Fruit fly (Drosophila melanogaster): ENCODE data around the gene CG13042.

The CG13042 gene

DNA sequence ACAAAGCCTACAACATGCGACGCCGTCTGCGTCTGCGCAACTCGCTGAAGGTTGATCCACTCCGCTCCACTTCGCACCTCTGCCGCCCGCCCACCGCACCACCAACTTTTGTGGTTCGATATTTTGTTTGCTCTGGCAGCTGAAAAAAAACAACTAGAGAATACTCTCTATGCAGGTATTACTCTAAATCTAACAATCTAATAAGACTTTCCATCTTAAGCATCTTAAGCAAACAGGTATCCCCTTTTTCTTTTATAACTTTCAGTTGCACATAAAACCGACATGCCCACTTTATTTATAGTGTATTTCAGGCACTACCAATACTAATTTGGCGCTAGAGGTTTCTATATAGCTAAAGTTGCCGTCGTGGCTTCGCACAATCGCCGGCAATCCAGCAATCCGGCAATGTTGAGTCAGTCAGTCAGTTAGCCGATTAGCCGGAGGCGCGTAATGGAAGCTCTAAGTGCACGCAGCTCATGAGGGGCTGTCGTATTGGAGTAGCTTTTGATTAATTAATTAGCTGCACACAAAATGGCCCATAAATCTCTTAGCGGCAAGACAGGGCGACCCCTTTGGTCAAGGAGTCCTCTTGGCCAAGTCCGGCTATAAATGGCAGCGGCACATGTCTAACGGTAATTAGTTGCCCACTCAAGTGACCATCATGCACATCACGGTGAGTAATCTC lies 20.1 kb upstream of the CG13042 start, which contains the start of gene CG13058 (continued):
- TF ChIP-seq CG4617 (GFP tag; optimal IDR thresholded peaks at IDR 0.05; ENCODE audit: borderline replicate concordance), result no peak
- peak; percentile 59 for TF ChIP-seq ap (GFP tag; IDR thresholded peaks at IDR 0.05)
- TF ChIP-seq croc (GFP tag; conservative IDR thresholded peaks at IDR 0.05), result no peak
- TF ChIP-seq CG8290 (GFP tag; optimal IDR thresholded peaks at IDR 0.05), result no peak
- TF ChIP-seq CG8290 (tag; optimal IDR thresholded peaks at IDR 0.05), result peak in 1 of 2 experiments; percentile 81
- peak; percentile 22 for TF ChIP-seq CG4424 (GFP tag; optimal IDR thresholded peaks at IDR 0.05)
- TF ChIP-seq CG5953 (GFP tag; IDR thresholded peaks at IDR 0.05), result no peak
- 0 out of 2 replicates have a peak, but pooled peaks have one; percentile 22 for TF ChIP-seq CG14667 (GFP tag; IDR thresholded peaks at IDR 0.05)
- TF ChIP-seq CG14965 (GFP tag; optimal IDR thresholded peaks at IDR 0.05; ENCODE audit: borderline replicate concordance), result no peak
- peak; percentile 74 for TF ChIP-seq CG12219 (GFP tag; optimal IDR thresholded peaks at IDR 0.05)
- TF ChIP-seq CG32532 (GFP tag; IDR thresholded peaks at IDR 0.05), result no peak
- no peak for TF ChIP-seq eyg (GFP tag; optimal IDR thresholded peaks at IDR 0.05)
- TF ChIP-seq PHDP (tag; optimal IDR thresholded peaks at IDR 0.05), result peak; percentile 69
- peak; percentile 18; the same call in 1 of the 2 replicates for TF ChIP-seq CG9215 (GFP tag; IDR thresholded peaks at IDR 0.05)
- TF ChIP-seq Neu2 (GFP tag; optimal IDR thresholded peaks at IDR 0.05; ENCODE audit: borderline replicate concordance), result no peak
- no peak for TF ChIP-seq CG2129 (GFP tag; IDR thresholded peaks at IDR 0.05; ENCODE audit: partially characterized antibody)
- peak; percentile 16 for TF ChIP-seq maf-S (GFP tag; optimal IDR thresholded peaks at IDR 0.05)
- TF ChIP-seq D19B (GFP tag; optimal IDR thresholded peaks at IDR 0.05), result no peak
- TF ChIP-seq CG4820 (GFP tag; optimal IDR thresholded peaks at IDR 0.05), result peak; percentile 57
- no peak for TF ChIP-seq CG33213 (GFP tag; optimal IDR thresholded peaks at IDR 0.05)
- no peak for TF ChIP-seq gt (GFP tag; IDR thresholded peaks at IDR 0.05)
- TF ChIP-seq CG12071 (GFP tag; optimal IDR thresholded peaks at IDR 0.05), result peak; percentile 56
- TF ChIP-seq Adf1 (GFP tag; IDR thresholded peaks at IDR 0.05), result peak; percentile 46
- peak; percentile 60 for TF ChIP-seq CG10147 (GFP tag; optimal IDR thresholded peaks at IDR 0.05)
- no peak for TF ChIP-seq peb (GFP tag; IDR thresholded peaks at IDR 0.05)
- no peak for TF ChIP-seq Spps (tag; optimal IDR thresholded peaks at IDR 0.05)
- TF ChIP-seq ase (GFP tag; IDR thresholded peaks at IDR 0.05), result no peak
- TF ChIP-seq yki (optimal IDR thresholded peaks at IDR 0.05), result no peak
- TF ChIP-seq Hmr (GFP tag; optimal IDR thresholded peaks at IDR 0.05), result peak; percentile 61
- TF ChIP-seq CG5180 (GFP tag; optimal IDR thresholded peaks at IDR 0.05), result peak; percentile 57
- no peak for TF ChIP-seq fd102C (GFP tag; optimal IDR thresholded peaks at IDR 0.05)
- no peak for TF ChIP-seq pan (optimal IDR thresholded peaks at IDR 0.05)
- TF ChIP-seq pan (GFP tag; optimal IDR thresholded peaks at IDR 0.05 in 1 of 2, IDR thresholded peaks at IDR 0.05 in 1 of 2), result no peak
- TF ChIP-seq Dad (GFP tag; optimal IDR thresholded peaks at IDR 0.05), result no peak
- no peak for TF ChIP-seq CG12104 (GFP tag; optimal IDR thresholded peaks at IDR 0.05)
- peak; percentile 75 for TF ChIP-seq Sox102F (GFP tag; optimal IDR thresholded peaks at IDR 0.05)

- TF ChIP-seq CG2199 (GFP tag; IDR thresholded peaks at IDR 0.05), result no peak
- TF ChIP-seq CG6175 (GFP tag; IDR thresholded peaks at IDR 0.05), result 0 out of 3 replicates have a peak, but pooled peaks have one; percentile 23
- TF ChIP-seq Side (GFP tag; optimal IDR thresholded peaks at IDR 0.05), result no peak
- no peak for TF ChIP-seq sima (GFP tag; optimal IDR thresholded peaks at IDR 0.05)
- no peak for TF ChIP-seq Xbp1 (GFP tag; optimal IDR thresholded peaks at IDR 0.05)
- TF ChIP-seq Taf1 (GFP tag; IDR thresholded peaks at IDR 0.05), result no peak
- 0 out of 3 replicates have a peak, but pooled peaks have one; percentile 29 for TF ChIP-seq Mrtf (GFP tag; IDR thresholded peaks at IDR 0.05)
- TF ChIP-seq GATAe (GFP tag; conservative IDR thresholded peaks at IDR 0.05), result no peak
- peak; percentile 34 for TF ChIP-seq Med (GFP tag)
- no peak for TF ChIP-seq pan (optimal IDR thresholded peaks at IDR 0.05)
- peak in 1 of 2 experiments; percentile 9 for TF ChIP-seq pan (GFP tag; optimal IDR thresholded peaks at IDR 0.05 in 1 of 2, IDR thresholded peaks at IDR 0.05 in 1 of 2)
- 0 out of 3 replicates have a peak, but pooled peaks have one; percentile 18 for TF ChIP-seq ase (GFP tag; IDR thresholded peaks at IDR 0.05)
- TF ChIP-seq CG2202 (tag; optimal IDR thresholded peaks at IDR 0.05), result no peak
- TF ChIP-seq ato (GFP tag; IDR thresholded peaks at IDR 0.05; ENCODE audit: partially characterized antibody), result no peak
- TF ChIP-seq CG30020 (tag; optimal IDR thresholded peaks at IDR 0.05), result no peak
- no peak for TF ChIP-seq CG15269 (tag; optimal IDR thresholded peaks at IDR 0.05)
- TF ChIP-seq CG8944 (GFP tag; optimal IDR thresholded peaks at IDR 0.05), result no peak
- TF ChIP-seq Ravus (GFP tag; IDR thresholded peaks at IDR 0.05), result no peak
- TF ChIP-seq sc (optimal IDR thresholded peaks at IDR 0.05), result no peak
- TF ChIP-seq sc (GFP tag; optimal IDR thresholded peaks at IDR 0.05), result no peak
Observed at dm6 chr3L:16327776-16328175, 19.5 kb upstream of the CG13042 start, which contains the start of gene CG13038. TSS of gene CG13038 (minus strand) at chr3L:16327893.
